Worm (Caenorhabditis elegans): Measurements from ENCODE around the gene T16G1.9.

ce11 chrV:12992891-12993290 is 42.2 kb upstream of the T16G1.9 start, which contains the start of the genes F15B9.11 and dsl-7:
- TF ChIP-seq ref-1 (GFP tag; conservative IDR thresholded peaks at IDR 0.05) (no peak), ztf-29 (GFP tag; IDR thresholded peaks at IDR 0.05) (no peak), ztf-23 (GFP tag; IDR thresholded peaks at IDR 0.05) (no peak), tab-1 (GFP tag; IDR thresholded peaks at IDR 0.05) (no peak), flt-1 (GFP tag; IDR thresholded peaks at IDR 0.05) (no peak)
